Fruit fly (Drosophila melanogaster): ENCODE data around the gene CG14840.

dm6 chr3R:14297489-14297888 is 36.5 kb upstream of the CG14840 start:
- TF ChIP-seq psq (optimal IDR thresholded peaks at IDR 0.05), result no peak
- TF ChIP-seq CG8478 (optimal IDR thresholded peaks at IDR 0.05), result no peak
- no peak for TF ChIP-seq EcR (GFP tag; optimal IDR thresholded peaks at IDR 0.05)

All from whole organism.